Worm (Caenorhabditis elegans): Measurements from ENCODE around the gene R04D3.3.

Gene R04D3.3

DNA sequence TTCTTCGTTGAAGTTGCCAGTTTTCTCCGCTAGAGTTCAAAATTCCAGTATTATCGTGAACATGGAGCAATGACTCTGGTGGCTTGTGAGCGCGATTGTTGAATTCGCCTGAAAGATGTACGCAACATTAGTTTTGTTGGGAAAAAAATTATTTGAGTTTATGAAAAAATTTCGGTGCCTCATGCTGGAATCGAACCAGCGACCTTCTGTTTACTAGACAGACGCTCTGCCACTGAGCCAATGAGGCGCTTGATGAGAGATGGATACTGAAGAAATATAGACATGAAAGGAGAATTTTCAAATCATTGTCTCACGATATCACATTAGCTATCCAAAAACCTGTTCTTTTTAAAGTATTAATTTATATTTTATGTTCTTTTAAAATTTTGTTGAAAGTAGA lies 7.0 kb downstream of the R04D3.3 start:
- TF ChIP-seq unc-62 (GFP tag; optimal IDR thresholded peaks at IDR 0.05) (no peak), fos-1 (tag; optimal IDR thresholded peaks at IDR 0.05) (no peak), lin-15B (tag; optimal IDR thresholded peaks at IDR 0.05) (no peak), nhr-20 (tag; optimal IDR thresholded peaks at IDR 0.05) (peak; percentile 13), ceh-82 (tag; optimal IDR thresholded peaks at IDR 0.05) (peak in 1 of 3 experiments; percentile 2), nhr-71 (tag; optimal IDR thresholded peaks at IDR 0.05) (no peak), lin-35 (GFP tag; optimal IDR thresholded peaks at IDR 0.05) (peak in 1 of 2 experiments; percentile 13), nhr-90 (tag; optimal IDR thresholded peaks at IDR 0.05; ENCODE audit: poor library complexity) (peak; percentile 12), nhr-19 (GFP tag; conservative IDR thresholded peaks at IDR 0.05) (no peak), skn-1 (tag; optimal IDR thresholded peaks at IDR 0.05) (no peak), C16A3.4 (tag; optimal IDR thresholded peaks at IDR 0.05) (no peak)

DNA sequence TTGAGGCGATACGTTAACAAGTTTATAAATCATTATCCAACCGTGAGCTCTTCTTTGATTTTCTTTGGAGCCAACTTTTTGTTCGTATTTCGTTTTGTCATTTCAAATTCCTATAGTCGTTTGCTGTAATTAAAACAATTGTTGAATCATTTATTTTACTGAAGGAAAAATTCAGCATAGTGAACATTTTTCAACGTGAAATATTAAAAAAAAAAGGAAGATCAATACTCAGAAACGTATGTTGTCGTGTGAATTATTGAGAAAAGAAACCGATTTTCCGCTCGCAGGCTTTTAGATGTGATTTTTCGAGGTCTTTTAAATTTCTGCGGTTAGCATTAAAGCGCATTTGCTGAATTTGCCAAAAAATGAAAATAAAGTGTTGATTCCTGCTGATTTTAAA lies 11.6 kb downstream of the R04D3.3 start, which contains the start of gene phf-33:
Gene phf-33 (minus strand): TSS at position 101 of the 400 bp plus-strand sequence.
- TF ChIP-seq unc-62 (GFP tag; optimal IDR thresholded peaks at IDR 0.05) (no peak), alr-1 (tag; optimal IDR thresholded peaks at IDR 0.05; ENCODE audit: borderline replicate concordance) (no peak), nhr-237 (tag; optimal IDR thresholded peaks at IDR 0.05) (no peak), ceh-90 (tag; optimal IDR thresholded peaks at IDR 0.05) (no peak), hlh-4 (tag; optimal IDR thresholded peaks at IDR 0.05) (no peak), lin-35 (GFP tag; optimal IDR thresholded peaks at IDR 0.05) (no peak), nhr-19 (GFP tag; conservative IDR thresholded peaks at IDR 0.05) (no peak), nhr-76 (tag; optimal IDR thresholded peaks at IDR 0.05) (no peak), nhr-47 (tag; optimal IDR thresholded peaks at IDR 0.05) (no peak), skn-1 (tag; optimal IDR thresholded peaks at IDR 0.05) (no peak), xbp-1 (tag; optimal IDR thresholded peaks at IDR 0.05) (no peak), sptf-1 (tag; optimal IDR thresholded peaks at IDR 0.05) (no peak)

DNA sequence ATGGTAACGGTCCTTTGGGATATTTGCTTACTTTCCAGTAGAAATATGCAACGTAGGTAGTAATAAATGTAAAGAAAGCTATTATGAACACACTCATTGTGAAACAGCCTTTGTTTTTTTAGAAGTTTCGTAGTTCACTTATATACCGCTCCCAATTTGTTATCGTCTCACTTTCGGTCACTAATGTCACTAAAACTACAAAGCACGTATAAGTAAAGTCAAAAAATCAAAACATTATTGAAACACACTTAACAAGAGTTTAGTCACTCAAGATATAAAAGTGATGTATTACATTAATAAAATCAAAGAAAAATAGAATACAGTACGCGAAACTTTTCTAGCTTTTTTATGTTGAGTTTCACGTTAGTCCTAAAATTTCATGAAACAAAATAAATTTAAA lies 16.3 kb downstream of the R04D3.3 start, which contains the start of gene cyp-14A3:
Gene cyp-14A3 (minus strand): TSS at position 101 of the 400 bp plus-strand sequence.
- no peak for TF ChIP-seq nhr-85 (tag)
- TF ChIP-seq unc-62 (GFP tag; optimal IDR thresholded peaks at IDR 0.05): no peak
- TF ChIP-seq unc-98 (GFP tag; IDR thresholded peaks at IDR 0.05): no peak
- TF ChIP-seq ceh-82 (tag; optimal IDR thresholded peaks at IDR 0.05): no peak
- no peak for TF ChIP-seq lir-3 (tag; optimal IDR thresholded peaks at IDR 0.05; ENCODE audit: poor library complexity)
- no peak for TF ChIP-seq egl-13 (tag; optimal IDR thresholded peaks at IDR 0.05)
- TF ChIP-seq blmp-1 (tag; optimal IDR thresholded peaks at IDR 0.05): no peak
- TF ChIP-seq fkh-8 (tag; optimal IDR thresholded peaks at IDR 0.05): no peak
- no peak for TF ChIP-seq xbp-1 (tag; optimal IDR thresholded peaks at IDR 0.05)
- no peak for TF ChIP-seq tlp-1 (tag; optimal IDR thresholded peaks at IDR 0.05)
- TF ChIP-seq aha-1 (tag; optimal IDR thresholded peaks at IDR 0.05): no peak
- TF ChIP-seq nhr-28 (tag; optimal IDR thresholded peaks at IDR 0.05): no peak
- TF ChIP-seq nhr-20 (tag; optimal IDR thresholded peaks at IDR 0.05): no peak
- no peak for TF ChIP-seq efl-3 (GFP tag; optimal IDR thresholded peaks at IDR 0.05)
- TF ChIP-seq mef-2 (tag; optimal IDR thresholded peaks at IDR 0.05): no peak
- TF ChIP-seq fos-1 (tag; optimal IDR thresholded peaks at IDR 0.05): no peak
- no peak for TF ChIP-seq lin-39 (tag; optimal IDR thresholded peaks at IDR 0.05)
- no peak for TF ChIP-seq egl-27 (tag; optimal IDR thresholded peaks at IDR 0.05)

DNA sequence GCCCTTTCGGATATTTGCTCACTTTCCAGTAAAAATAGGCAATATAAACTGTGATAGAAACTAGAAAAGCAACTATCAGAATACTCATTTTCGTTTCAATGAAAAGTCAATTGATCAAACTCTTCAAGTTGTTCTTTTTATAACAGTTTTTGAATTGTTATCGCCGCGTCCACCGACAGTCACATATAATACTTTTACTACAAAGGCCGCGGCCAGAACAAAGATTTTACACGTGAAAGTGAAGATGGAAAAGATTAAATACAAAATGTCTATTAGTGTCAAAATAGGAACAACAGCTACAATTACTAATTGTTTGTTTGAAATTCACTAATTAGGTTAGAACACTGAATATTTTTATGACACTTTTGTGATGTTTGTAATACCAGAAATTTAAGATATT lies 20.8 kb downstream of the R04D3.3 start, which contains the start of gene cyp-14A2:
Gene cyp-14A2 (minus strand): TSS at position 101 of the 400 bp plus-strand sequence.
- TF ChIP-seq blmp-1 (tag; optimal IDR thresholded peaks at IDR 0.05) (peak; percentile 31), fkh-4 (tag; optimal IDR thresholded peaks at IDR 0.05; ENCODE audit: borderline replicate concordance) (no peak)

DNA sequence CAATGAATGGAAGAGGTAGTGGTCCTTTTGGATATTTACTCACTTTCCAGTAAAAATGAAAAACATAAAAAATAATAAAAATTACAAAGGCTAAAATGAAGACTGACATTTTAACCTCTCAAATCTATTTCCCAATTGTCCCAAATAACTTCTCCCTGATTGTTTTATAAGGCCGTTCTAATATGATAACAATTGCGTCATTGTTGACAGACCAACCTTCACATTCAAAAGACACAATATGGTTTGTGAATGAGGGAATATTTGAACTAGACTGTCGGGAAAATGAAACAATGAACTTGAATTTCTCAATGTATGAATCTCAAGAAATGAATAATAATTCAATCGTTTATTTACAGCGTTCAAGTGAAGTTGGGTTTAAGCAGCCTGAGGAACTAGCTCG lies 23.2 kb downstream of the R04D3.3 start, which contains the start of gene cyp-14A1:
Gene cyp-14A1 (minus strand): TSS at position 126 of the 400 bp plus-strand sequence.
- TF ChIP-seq mef-2 (tag; optimal IDR thresholded peaks at IDR 0.05) (no peak), ceh-90 (tag; optimal IDR thresholded peaks at IDR 0.05) (no peak), hpl-2 (GFP tag; optimal IDR thresholded peaks at IDR 0.05) (no peak), irx-1 (tag; optimal IDR thresholded peaks at IDR 0.05) (no peak), tbx-2 (tag; optimal IDR thresholded peaks at IDR 0.05) (no peak), nhr-20 (tag; optimal IDR thresholded peaks at IDR 0.05) (peak; percentile 43), efl-3 (GFP tag; optimal IDR thresholded peaks at IDR 0.05) (no peak), elt-3 (tag; optimal IDR thresholded peaks at IDR 0.05) (peak in 3 of 6 experiments; percentile 35 to 56 (median 48)), nhr-12 (tag; optimal IDR thresholded peaks at IDR 0.05) (no peak), zip-4 (GFP tag; optimal IDR thresholded peaks at IDR 0.05) (no peak), sup-37 (GFP tag; optimal IDR thresholded peaks at IDR 0.05) (no peak), nhr-85 (tag) (peak; percentile 45), alr-1 (tag; optimal IDR thresholded peaks at IDR 0.05; ENCODE audit: borderline replicate concordance) (no peak), pqm-1 (tag; optimal IDR thresholded peaks at IDR 0.05) (no peak), snpc-4 (tag; optimal IDR thresholded peaks at IDR 0.05) (no peak), nhr-237 (tag; optimal IDR thresholded peaks at IDR 0.05) (no peak), ets-5 (GFP tag; IDR thresholded peaks at IDR 0.05) (no peak), snu-23 (GFP tag; optimal IDR thresholded peaks at IDR 0.05) (no peak)
